Worm (Caenorhabditis elegans) whole organism, young adult: Measurements from ENCODE around the gene fbxb-38.

Experiments
- D2030.7 ChIP-seq: fragments of 200-800 bp; sonication (Bioruptor generic); IDR thresholded peaks from 2 replicates; pipeline ENCODE4 v1.3.6; 2022; ENCODE audit warnings: missing genetic modification reagents, missing genetic modification characterization, missing compliant biosample characterization
- F23B12.7 ChIP-seq: sonication (generic microtip); optimal IDR thresholded peaks from 2 replicates; lab custom pipeline; 2017; ENCODE audit warnings: missing genetic modification characterization, mild to moderate bottlenecking, missing compliant biosample characterization, antibody characterized with exemption, moderate library complexity; ENCODE audit not compliant: insufficient read depth
- F33H1.4 ChIP-seq: fragments of 200-800 bp; sonication (Bioruptor generic); IDR thresholded peaks from 2 replicates; pipeline ENCODE4 v1.3.6; 2022; ENCODE audit warnings: missing genetic modification reagents, missing genetic modification characterization, missing compliant biosample characterization
- K12H6.12 ChIP-seq: fragments of 200-800 bp; sonication (Bioruptor generic); optimal IDR thresholded peaks from 2 replicates; lab custom pipeline; 2018; ENCODE audit warnings: mild to moderate bottlenecking, missing genetic modification characterization, missing compliant biosample characterization
- Y53G8AR.9 ChIP-seq: fragments of 200-800 bp; sonication (Bioruptor generic); conservative IDR thresholded peaks from 2 replicates; pipeline ENCODE4 v1.3.6; 2022; ENCODE audit warnings: missing genetic modification reagents, missing genetic modification characterization, missing compliant biosample characterization
- Y67H2A.10 ChIP-seq: fragments of 200-800 bp; sonication (Bioruptor generic); conservative IDR thresholded peaks from 2 replicates; pipeline ENCODE4 v1.3.6; 2022; ENCODE audit warnings: missing genetic modification reagents, missing genetic modification characterization, missing compliant biosample characterization
- ZK185.1 ChIP-seq: sonication (generic microtip); optimal IDR thresholded peaks from 2 replicates; lab custom pipeline; 2016; ENCODE audit warnings: mild to moderate bottlenecking, missing genetic modification characterization, missing compliant biosample characterization; ENCODE audit not compliant: poor library complexity, severe bottlenecking
- akir-1 ChIP-seq: fragments of 200-800 bp; sonication (Bioruptor generic); optimal IDR thresholded peaks from 2 replicates; lab custom pipeline; 2018; ENCODE audit warnings: mild to moderate bottlenecking, missing genetic modification characterization, moderate library complexity, missing compliant biosample characterization
- aptf-2 ChIP-seq: fragments of 200-800 bp; sonication (Bioruptor generic); conservative IDR thresholded peaks from 2 replicates; pipeline ENCODE4 v1.3.6; 2022; ENCODE audit warnings: missing genetic modification reagents, missing genetic modification characterization, missing compliant biosample characterization
- attf-6 ChIP-seq: fragments of 200-800 bp; sonication (Bioruptor generic); IDR thresholded peaks from 2 replicates; pipeline ENCODE4 v1.3.6; 2022; ENCODE audit warnings: missing genetic modification reagents, missing genetic modification characterization, missing compliant biosample characterization
- bed-2 ChIP-seq: fragments of 200-800 bp; sonication (Bioruptor generic); IDR thresholded peaks from 2 replicates; pipeline ENCODE4 v1.3.6; 2022; ENCODE audit warnings: missing genetic modification reagents, missing genetic modification characterization, missing compliant biosample characterization
- cebp-1 ChIP-seq, 2 experiments: fragments of 200-800 bp in 1 of 2; sonication (Bioruptor generic) in 1 of 2; sonication (generic microtip) in 1 of 2; IDR thresholded peaks in 1 of 2; optimal IDR thresholded peaks in 1 of 2; 2 replicates each; pipeline versions ENCODE4 v1.3.6 to Lab custom; 2017 to 2022; ENCODE audit warnings: missing compliant biosample characterization in 2 of 2, missing genetic modification characterization in 2 of 2, mild to moderate bottlenecking in 1 of 2, missing genetic modification reagents in 1 of 2, moderate library complexity in 1 of 2
- ceh-100 ChIP-seq: fragments of 200-800 bp; sonication (Bioruptor generic); IDR thresholded peaks from 2 replicates; pipeline ENCODE4 v1.3.6; 2022; ENCODE audit warnings: missing genetic modification reagents, missing genetic modification characterization, missing compliant biosample characterization
- die-1 ChIP-seq: sonication (generic microtip); optimal IDR thresholded peaks from 2 replicates; lab custom pipeline; 2016; ENCODE audit warnings: missing genotype, mild to moderate bottlenecking, missing genetic modification characterization, missing compliant biosample characterization
- dpl-1 ChIP-seq: fragments of 150-350 bp; optimal IDR thresholded peaks from 2 replicates; lab custom pipeline; 2014; ENCODE audit warnings: missing biosample characterization, missing genetic modification reagents, missing genetic modification characterization
- egl-44 ChIP-seq: fragments of 200-800 bp; sonication (Bioruptor generic); IDR thresholded peaks from 2 replicates; pipeline ENCODE4 v1.3.6; 2022; ENCODE audit warnings: missing genetic modification reagents, missing genetic modification characterization, missing compliant biosample characterization
- ets-4 ChIP-seq: fragments of 200-800 bp; sonication (Bioruptor generic); optimal IDR thresholded peaks from 2 replicates; lab custom pipeline; 2018; ENCODE audit warnings: mild to moderate bottlenecking, missing genetic modification characterization, missing compliant biosample characterization
- him-1 ChIP-seq: sonication (generic microtip); optimal IDR thresholded peaks from 2 replicates; lab custom pipeline; 2016; ENCODE audit warnings: missing genotype, missing genetic modification reagents, missing genetic modification characterization, missing compliant biosample characterization
- lag-1 ChIP-seq: fragments of 200-800 bp; sonication (Bioruptor generic); IDR thresholded peaks from 2 replicates; pipeline ENCODE4 v1.3.6; 2022; ENCODE audit warnings: missing genetic modification reagents, missing genetic modification characterization, missing compliant biosample characterization
- lin-26 ChIP-seq: fragments of 200-800 bp; sonication (Bioruptor generic); IDR thresholded peaks from 2 replicates; pipeline ENCODE4 v1.3.6; 2022; ENCODE audit warnings: missing genetic modification reagents, missing genetic modification characterization, missing compliant biosample characterization
- lin-54 ChIP-seq: fragments of 200-800 bp; sonication (Bioruptor generic); optimal IDR thresholded peaks from 2 replicates; lab custom pipeline; 2018; ENCODE audit warnings: mild to moderate bottlenecking, missing genetic modification characterization, missing compliant biosample characterization
- lsl-1 ChIP-seq: fragments of 200-800 bp; sonication (Bioruptor generic); optimal IDR thresholded peaks from 2 replicates; lab custom pipeline; 2018; ENCODE audit warnings: mild to moderate bottlenecking, missing genetic modification characterization, moderate library complexity, missing compliant biosample characterization
- lsy-27 ChIP-seq: sonication (generic microtip); optimal IDR thresholded peaks from 2 replicates; lab custom pipeline; 2017; ENCODE audit warnings: missing genetic modification characterization, mild to moderate bottlenecking, missing compliant biosample characterization, antibody characterized with exemption, missing genotype, borderline replicate concordance; ENCODE audit not compliant: insufficient read depth
- madf-10 ChIP-seq: sonication (generic microtip); optimal IDR thresholded peaks from 2 replicates; lab custom pipeline; 2016; ENCODE audit warnings: mild to moderate bottlenecking, missing genetic modification characterization, missing compliant biosample characterization
- madf-3 ChIP-seq: fragments of 200-800 bp; sonication (Bioruptor generic); IDR thresholded peaks from 2 replicates; pipeline ENCODE4 v1.3.6; 2022; ENCODE audit warnings: missing genetic modification reagents, missing genetic modification characterization, missing compliant biosample characterization
- madf-8 ChIP-seq: fragments of 200-800 bp; sonication (Bioruptor generic); conservative IDR thresholded peaks from 2 replicates; pipeline ENCODE4 v1.3.6; 2022; ENCODE audit warnings: missing genetic modification reagents, missing genetic modification characterization, missing compliant biosample characterization
- mel-28 ChIP-seq: sonication (generic microtip); optimal IDR thresholded peaks from 2 replicates; lab custom pipeline; 2016; ENCODE audit warnings: borderline replicate concordance, mild to moderate bottlenecking, missing genetic modification characterization, missing compliant biosample characterization
- nfya-2 ChIP-seq: fragments of 200-800 bp; sonication (Bioruptor generic); IDR thresholded peaks from 2 replicates; pipeline ENCODE4 v1.3.6; 2022; ENCODE audit warnings: missing genetic modification reagents, missing genetic modification characterization, missing compliant biosample characterization
- nhr-27 ChIP-seq: fragments of 200-800 bp; sonication (Bioruptor generic); optimal IDR thresholded peaks from 2 replicates; lab custom pipeline; 2018; ENCODE audit warnings: mild to moderate bottlenecking, missing genetic modification characterization, moderate library complexity, missing compliant biosample characterization
- pha-4 ChIP-seq: fragments of 150-350 bp; sonication (generic microtip); optimal IDR thresholded peaks from 2 replicates; lab custom pipeline; 2014; ENCODE audit warnings: missing biosample characterization, missing genetic modification reagents, missing genetic modification characterization
- rec-8 ChIP-seq, 2 experiments: sonication (generic microtip); optimal IDR thresholded peaks; 2 replicates each; lab custom pipeline; 2016; ENCODE audit warnings: mild to moderate bottlenecking in 2 of 2, missing genetic modification characterization in 2 of 2, missing genetic modification reagents in 2 of 2, missing genotype in 2 of 2, missing biosample characterization in 1 of 2, missing compliant biosample characterization in 1 of 2, moderate library complexity in 1 of 2
- rpc-1 ChIP-seq, 2 experiments: fragments of 150-350 bp in 1 of 2; sonication (generic microtip) in 1 of 2; optimal IDR thresholded peaks; 2 replicates each; lab custom pipeline; 2014 to 2018; ENCODE audit warnings: missing biosample characterization in 1 of 2, missing genetic modification characterization in 1 of 2, missing genetic modification reagents in 1 of 2, missing genotype in 1 of 2
- sdz-38 ChIP-seq: sonication (generic microtip); optimal IDR thresholded peaks from 2 replicates; lab custom pipeline; 2016; ENCODE audit warnings: missing genotype, missing genetic modification characterization, missing compliant biosample characterization
- sea-2 ChIP-seq: fragments of 200-800 bp; sonication (Bioruptor generic); IDR thresholded peaks from 2 replicates; pipeline ENCODE4 v1.3.6; 2022; ENCODE audit warnings: missing genetic modification characterization, missing compliant biosample characterization
- snpc-3.4 ChIP-seq: sonication (generic microtip); optimal IDR thresholded peaks from 2 replicates; lab custom pipeline; 2017; ENCODE audit warnings: missing genetic modification characterization, mild to moderate bottlenecking, missing compliant biosample characterization, antibody characterized with exemption, moderate library complexity, missing genotype, missing genetic modification reagents
- tbx-9 ChIP-seq: sonication (generic microtip); optimal IDR thresholded peaks from 2 replicates; lab custom pipeline; 2016; ENCODE audit warnings: borderline replicate concordance, missing genetic modification characterization, inconsistent platforms, missing compliant biosample characterization
- unc-62 ChIP-seq: fragments of 150-350 bp; optimal IDR thresholded peaks from 2 replicates; lab custom pipeline; 2014; ENCODE audit warnings: missing biosample characterization, missing genetic modification reagents, missing genetic modification characterization
- zim-3 ChIP-seq: sonication (generic microtip); optimal IDR thresholded peaks from 2 replicates; lab custom pipeline; 2017; ENCODE audit warnings: mild to moderate bottlenecking, missing genetic modification characterization, moderate library complexity, missing compliant biosample characterization
- ztf-22 ChIP-seq: fragments of 200-800 bp; sonication (Bioruptor generic); optimal IDR thresholded peaks from 2 replicates; lab custom pipeline; 2018; ENCODE audit warnings: mild to moderate bottlenecking, missing genetic modification characterization, moderate library complexity, missing compliant biosample characterization
- ztf-3 ChIP-seq: fragments of 200-800 bp; sonication (Bioruptor generic); optimal IDR thresholded peaks from 2 replicates; lab custom pipeline; 2018; ENCODE audit warnings: mild to moderate bottlenecking, missing genetic modification characterization, missing compliant biosample characterization

fbxb-38 gene

ce11 chrII:2191383-2191782 is 22.8 kb upstream of the fbxb-38 start:
- no peak for TF ChIP-seq lsy-27
- no peak for TF ChIP-seq K12H6.12
- TF ChIP-seq ztf-22 (GFP tag; lab: Kevin White, UChicago): no peak

DNA sequence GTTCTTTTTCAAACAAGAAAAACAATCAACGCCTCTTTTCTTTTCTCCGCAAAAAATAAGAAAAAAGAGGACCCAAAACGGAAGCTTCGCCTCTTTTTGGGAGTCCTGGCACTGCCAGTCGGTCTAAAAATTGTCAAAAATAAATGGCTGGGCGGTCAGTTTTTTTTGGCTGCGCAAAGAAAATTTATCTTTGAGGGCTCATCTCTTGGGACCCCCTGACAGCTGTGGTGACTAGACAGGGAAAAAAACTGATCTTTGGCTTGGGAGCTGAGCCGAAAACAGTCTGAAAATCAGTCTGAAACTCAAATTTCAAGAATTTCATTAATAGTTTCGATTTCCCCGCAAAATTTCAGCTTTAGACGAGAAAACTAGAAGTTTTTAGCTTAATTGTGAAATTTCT is 22.0 kb upstream of the fbxb-38 start:
- TF ChIP-seq lag-1 (GFP tag; lab: Robert Waterston, UW) (no peak), lsy-27 (no peak), mel-28 (no peak), pha-4 (tag; lab: Kevin White, UChicago) (no peak), nfya-2 (GFP tag; lab: Robert Waterston, UW) (no peak), lin-26 (no peak), rec-8 (tag; optimal IDR thresholded peaks at IDR 0.05; lab: Kevin White, UChicago) (no peak), die-1 (tag; lab: Kevin White, UChicago) (no peak), him-1 (tag; lab: Kevin White, UChicago) (no peak), F23B12.7 (tag; lab: Kevin White, UChicago) (no peak), zim-3 (tag; lab: Kevin White, UChicago) (no peak), ets-4 (GFP tag; lab: Kevin White, UChicago) (no peak), madf-3 (GFP tag; lab: Robert Waterston, UW) (no peak), akir-1 (GFP tag; lab: Kevin White, UChicago) (no peak), F33H1.4 (GFP tag; lab: Robert Waterston, UW) (no peak)

- TF ChIP-seq cebp-1 (GFP tag; IDR thresholded peaks at IDR 0.05; lab: Robert Waterston, UW): no peak
- TF ChIP-seq cebp-1 (tag; optimal IDR thresholded peaks at IDR 0.05; lab: Kevin White, UChicago): no peak
- no peak for TF ChIP-seq akir-1 (GFP tag; lab: Kevin White, UChicago)
- TF ChIP-seq lin-54 (GFP tag; lab: Kevin White, UChicago): no peak
- no peak for TF ChIP-seq bed-2 (GFP tag; lab: Robert Waterston, UW)
- no peak for TF ChIP-seq ztf-3
- TF ChIP-seq attf-6 (GFP tag; lab: Robert Waterston, UW): no peak
- TF ChIP-seq nhr-27 (tag; lab: Kevin White, UChicago): no peak
- no peak for TF ChIP-seq egl-44
- TF ChIP-seq sea-2 (GFP tag; lab: Robert Waterston, UW): no peak
- TF ChIP-seq tbx-9 (tag; lab: Kevin White, UChicago): no peak
- TF ChIP-seq unc-62 (GFP tag; lab: Kevin White, UChicago): no peak
- TF ChIP-seq snpc-3.4: no peak
- TF ChIP-seq dpl-1: no peak
- TF ChIP-seq lsl-1 (GFP tag; lab: Kevin White, UChicago): no peak
- TF ChIP-seq D2030.7: no peak
- TF ChIP-seq ets-4 (GFP tag; lab: Kevin White, UChicago): no peak
- no peak for TF ChIP-seq madf-8
- TF ChIP-seq, all 124 proteins: peak for 0
These were observed 20.8 kb upstream of the fbxb-38 start, which contains the start of gene mtq-2 for ce11 chrII:2189357-2189756. Gene mtq-2 (minus strand): TSS chrII:2189457.

DNA sequence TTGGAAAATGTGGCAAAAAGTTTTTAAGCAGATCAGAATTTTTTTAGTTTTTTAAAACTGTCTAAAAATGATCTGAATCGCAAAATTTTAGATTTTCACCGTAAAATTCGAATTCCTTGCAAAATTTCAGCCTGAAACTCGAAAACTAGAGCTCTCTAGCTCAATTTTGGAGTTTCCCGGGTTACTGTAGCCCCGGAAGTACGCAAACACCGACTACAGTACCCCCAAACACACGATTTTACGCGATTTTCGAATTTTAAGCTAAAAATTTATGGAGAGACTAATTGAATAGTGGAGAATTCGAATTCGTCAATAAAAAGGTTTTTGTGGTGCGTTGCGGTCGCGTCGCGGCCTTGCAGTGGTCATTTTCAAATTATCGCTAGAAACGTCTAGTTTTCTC is 18.2 kb upstream of the fbxb-38 start:
- TF ChIP-seq ZK185.1 (tag; lab: Kevin White, UChicago) (no peak), F33H1.4 (GFP tag; lab: Robert Waterston, UW) (no peak), madf-10 (tag; lab: Kevin White, UChicago) (no peak), aptf-2 (GFP tag; lab: Robert Waterston, UW) (no peak), rpc-1 (optimal IDR thresholded peaks at IDR 0.05; lab: Kevin White, UChicago) (no peak), rpc-1 (tag; optimal IDR thresholded peaks at IDR 0.05; lab: Kevin White, UChicago) (no peak), mel-28 (no peak), Y67H2A.10 (GFP tag; lab: Robert Waterston, UW) (no peak), ceh-100 (GFP tag; lab: Robert Waterston, UW) (no peak), sdz-38 (tag; lab: Kevin White, UChicago) (no peak), Y53G8AR.9 (GFP tag; lab: Robert Waterston, UW) (no peak)
- TF ChIP-seq, all 124 proteins: peak for 0
